Fruit fly (Drosophila melanogaster) ovary, adult (tissue): ENCODE data around the gene CG42795.

Experiments
- CG17801 ChIP-seq: fragments of 200-800 bp; optimal IDR thresholded peaks from 2 replicates; lab custom pipeline; 2019; ENCODE audit warnings: missing biosample characterization, mild to moderate bottlenecking, missing genetic modification characterization, moderate library complexity; ENCODE audit not compliant: partially characterized antibody

CG42795 gene

DNA sequence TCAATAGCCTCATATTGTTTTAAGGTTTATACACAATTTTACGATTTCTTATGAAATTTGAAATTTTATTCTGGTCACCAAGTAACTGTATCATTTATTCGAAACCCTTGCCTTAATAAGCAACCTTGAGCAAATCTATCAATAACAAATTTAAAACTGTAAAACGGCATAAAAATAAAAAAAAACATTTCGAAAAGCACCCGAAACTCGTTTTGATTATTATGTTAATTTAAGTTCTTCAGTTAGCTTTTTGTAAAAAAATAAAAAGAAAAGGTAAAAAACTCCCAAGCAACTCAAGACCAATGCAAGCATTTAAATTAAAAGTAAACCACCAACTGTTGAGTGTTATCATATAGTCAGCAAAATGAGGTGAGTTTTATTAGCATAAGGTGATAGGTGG is at the start of gene CG42795:
Gene CG42795 (plus strand): TSS at position 301 of the 400 bp plus-strand sequence.
- TF ChIP-seq CG17801, result no peak

DNA sequence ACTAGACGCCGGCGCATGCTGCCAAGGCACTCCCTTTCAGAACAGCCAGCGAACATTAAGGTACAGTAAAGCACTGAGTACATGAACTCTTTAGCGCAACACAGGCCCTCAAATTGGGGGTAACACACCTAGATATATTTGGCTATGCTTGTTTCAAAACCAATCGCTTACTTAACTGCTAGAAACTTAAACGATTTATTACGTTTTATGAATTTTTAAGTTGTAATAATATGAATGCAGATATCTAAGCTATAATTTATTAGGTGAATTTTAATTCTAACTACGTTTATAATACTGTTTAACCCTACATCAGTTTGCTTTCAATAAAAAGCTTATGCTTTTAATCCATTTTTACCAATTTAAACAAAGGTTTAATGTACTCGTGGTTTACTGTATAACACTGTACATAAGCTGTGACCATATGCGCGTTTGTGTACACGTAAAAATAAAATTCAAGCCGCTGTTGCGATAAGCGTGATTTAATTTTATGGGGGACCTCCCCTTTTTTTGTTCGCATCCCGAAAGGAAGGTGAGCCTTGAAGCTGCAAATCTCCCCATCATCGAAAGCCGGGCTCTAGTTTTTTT is 48.5 kb upstream of the CG42795 start:
- no peak for TF ChIP-seq CG17801

DNA sequence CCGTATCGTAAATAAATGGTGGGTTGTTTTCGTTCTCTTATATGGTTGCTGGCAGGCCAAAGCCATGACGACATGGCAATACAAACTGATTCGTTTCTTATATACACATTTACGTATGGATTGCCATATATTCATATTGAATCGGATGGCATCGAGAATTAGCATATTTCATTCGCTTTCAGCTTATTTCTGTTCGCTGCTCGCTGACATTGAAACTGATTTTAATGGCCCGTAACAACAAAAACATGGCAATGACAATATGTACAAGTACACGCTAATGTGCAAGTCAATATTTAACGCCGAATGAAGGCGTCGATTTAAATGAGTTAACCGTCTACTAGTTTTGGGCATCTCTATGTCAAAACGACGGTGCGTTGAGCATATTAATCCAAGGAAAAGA is 39.5 kb upstream of the CG42795 start:
- no peak for TF ChIP-seq CG17801

DNA sequence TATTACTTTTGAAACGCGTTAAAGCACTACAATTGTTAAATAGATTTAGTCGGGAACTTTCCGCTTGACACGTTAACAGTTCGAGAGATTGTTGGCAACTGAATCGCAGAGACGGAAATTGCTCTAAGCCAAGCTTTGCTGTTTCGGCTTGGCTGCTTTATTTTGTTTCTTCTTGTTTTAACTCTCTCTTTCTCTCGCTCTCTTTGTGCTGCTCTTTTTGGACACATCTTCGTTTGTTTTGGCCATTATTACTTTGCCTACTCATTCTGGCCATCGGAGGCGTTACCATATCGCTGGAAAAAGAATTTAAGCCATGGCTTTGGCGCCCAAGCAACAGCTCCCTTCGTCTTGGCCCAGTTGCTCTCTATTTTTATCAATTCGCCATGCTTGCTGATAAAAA is 36.0 kb upstream of the CG42795 start, which contains the start of gene CG12814:
Gene CG12814 (minus strand): TSS at position 84 of the 400 bp plus-strand sequence.
- TF ChIP-seq CG17801, result peak; percentile 80

DNA sequence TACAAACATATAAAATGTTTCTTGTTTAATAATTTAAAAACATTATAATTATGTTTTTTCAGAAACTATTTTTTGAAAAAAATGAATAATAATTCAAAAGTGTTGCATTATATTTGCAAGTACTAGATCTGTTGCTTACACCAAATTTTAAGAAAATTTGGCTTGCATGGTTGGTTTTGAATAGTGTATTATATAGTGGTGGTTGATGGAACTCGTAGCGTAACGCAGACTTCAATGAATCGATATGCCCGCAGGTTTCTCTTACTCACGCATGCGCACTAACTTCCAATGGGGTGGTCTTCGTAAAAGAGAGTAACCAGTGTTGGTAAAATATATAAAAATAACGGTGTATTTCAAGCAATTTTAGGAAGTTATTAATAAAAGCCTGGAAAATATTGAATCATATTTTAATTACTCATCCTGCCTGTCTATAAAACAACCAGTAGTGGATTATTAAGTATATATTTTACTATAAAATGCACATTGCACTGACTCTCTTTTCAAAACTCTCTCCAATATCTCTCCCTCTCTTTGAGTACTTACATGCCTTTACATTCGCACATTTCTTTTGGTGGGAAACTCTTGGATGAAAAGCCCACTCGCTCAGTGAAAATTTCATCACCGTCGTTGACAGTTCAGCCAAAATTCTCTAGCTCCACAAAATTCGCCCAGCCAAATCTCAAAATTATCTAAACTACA is 35.3 kb upstream of the CG42795 start, which contains the start of gene Syn:
Gene Syn (plus strand): TSS at position 606 of the 699 bp plus-strand sequence.
- TF ChIP-seq CG17801, result no peak

DNA sequence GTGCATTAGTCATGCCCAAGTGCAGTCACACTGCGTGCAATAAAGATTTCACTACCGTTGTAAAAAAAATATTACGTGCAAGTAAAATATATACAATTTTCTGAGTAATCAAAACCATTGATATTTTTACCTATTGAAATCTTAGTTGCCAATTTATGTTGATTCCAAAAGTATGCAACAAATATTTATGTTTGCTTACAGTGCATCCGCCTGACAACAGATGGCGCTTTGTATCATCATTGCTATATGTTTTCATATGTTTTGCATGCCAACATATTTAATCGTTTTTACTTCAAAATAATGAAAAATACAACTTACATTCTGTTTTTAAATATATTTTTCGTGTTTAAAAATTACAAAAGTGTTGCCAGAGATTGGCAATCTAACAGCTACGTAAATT is 21.9 kb upstream of the CG42795 start:
- TF ChIP-seq CG17801, result peak; percentile 67

- TF ChIP-seq CG17801, result no peak
Observed at dm6 chr3R:10206740-10207139, 18.8 kb upstream of the CG42795 start.

dm6 chr3R:10212799-10213198 is 12.7 kb upstream of the CG42795 start, which contains the start of gene Timp:
TSS of gene Timp (minus strand) at chr3R:10213007.
- TF ChIP-seq CG17801, result peak; percentile 62

DNA sequence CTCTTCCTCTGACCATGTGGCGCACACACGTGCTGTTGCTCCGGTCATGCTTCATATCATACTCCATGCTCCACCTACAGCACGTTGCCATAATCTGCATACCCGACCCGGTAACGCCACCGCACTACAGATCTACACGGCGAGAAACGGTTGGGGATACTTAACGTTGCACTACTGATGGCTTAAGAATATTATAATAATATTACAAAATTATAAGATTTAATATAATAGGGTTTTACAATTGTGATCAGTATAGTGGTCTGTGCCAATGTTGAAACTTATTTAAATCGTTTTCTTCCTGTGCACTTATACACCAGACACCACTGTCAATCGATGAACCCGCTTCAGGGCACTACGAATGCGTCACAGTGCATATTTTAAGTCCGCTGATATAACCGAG is 12.1 kb upstream of the CG42795 start:
- TF ChIP-seq CG17801, result peak; percentile 74

DNA sequence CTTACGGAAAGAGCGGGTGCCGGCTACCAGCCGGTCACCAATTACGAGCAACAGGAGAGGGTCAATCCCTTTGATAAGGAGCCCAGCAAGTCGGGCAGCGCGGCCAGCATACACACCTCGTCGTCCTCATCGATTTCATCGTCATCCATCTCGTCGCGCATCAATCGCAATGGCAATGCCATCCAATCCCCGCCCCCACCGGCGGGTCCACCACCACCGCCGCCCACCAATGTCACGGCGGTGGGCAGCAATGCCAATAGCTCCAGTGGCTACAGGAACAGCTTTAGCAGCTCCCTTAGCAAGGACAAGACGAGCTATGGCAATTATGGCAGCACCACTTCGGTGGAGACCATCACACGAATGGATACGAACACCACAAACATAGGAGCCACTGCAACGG is 7.5 kb upstream of the CG42795 start:
- no peak for TF ChIP-seq CG17801

DNA sequence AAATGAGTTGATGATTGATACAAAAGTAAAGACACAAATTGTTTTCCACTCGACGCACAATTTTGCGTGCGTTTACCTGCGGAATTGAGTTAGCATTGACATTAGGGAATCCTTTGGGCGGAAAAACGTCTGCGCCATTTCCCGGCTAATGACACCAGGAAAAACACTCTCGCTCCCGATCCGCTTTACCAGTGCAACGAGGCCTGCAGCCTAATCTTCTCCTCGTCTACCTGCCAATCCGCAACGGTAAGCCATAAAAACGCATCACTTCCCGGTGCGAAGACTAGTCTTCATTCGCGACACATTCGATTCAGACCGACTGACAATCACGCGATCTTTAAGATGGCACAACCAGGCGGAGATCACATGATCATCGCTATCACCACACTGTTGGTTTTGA is 3.1 kb upstream of the CG42795 start, which contains the start of gene CG12420:
Gene CG12420 (plus strand): TSS at position 283 of the 400 bp plus-strand sequence.
- TF ChIP-seq CG17801, result no peak

DNA sequence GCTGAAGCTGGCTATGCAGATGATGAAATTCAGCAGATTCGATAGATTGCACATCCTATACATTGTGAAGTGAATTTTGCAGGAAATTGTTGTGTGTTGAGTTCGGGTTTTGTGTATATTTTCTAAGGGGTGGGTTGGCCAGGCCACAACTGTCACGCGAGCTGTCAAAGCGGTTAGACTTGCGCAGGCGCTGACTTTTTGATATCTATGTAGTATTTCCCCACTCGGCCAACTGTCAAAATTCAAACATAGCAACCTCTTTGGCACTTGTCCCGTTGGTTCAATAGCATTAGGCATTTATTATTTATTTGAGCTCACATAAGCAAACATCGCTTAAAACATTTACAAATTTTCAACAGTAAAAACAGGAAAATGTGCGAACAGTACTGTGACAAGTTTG is 896 bp upstream of the CG42795 start, which contains the start of the genes CG12817 and CG34107:
Gene CG12817 (minus strand): TSS at position 132 of the 400 bp plus-strand sequence.
Gene CG34107 (plus strand): TSS at position 316 of the 400 bp plus-strand sequence.
- no peak for TF ChIP-seq CG17801

DNA sequence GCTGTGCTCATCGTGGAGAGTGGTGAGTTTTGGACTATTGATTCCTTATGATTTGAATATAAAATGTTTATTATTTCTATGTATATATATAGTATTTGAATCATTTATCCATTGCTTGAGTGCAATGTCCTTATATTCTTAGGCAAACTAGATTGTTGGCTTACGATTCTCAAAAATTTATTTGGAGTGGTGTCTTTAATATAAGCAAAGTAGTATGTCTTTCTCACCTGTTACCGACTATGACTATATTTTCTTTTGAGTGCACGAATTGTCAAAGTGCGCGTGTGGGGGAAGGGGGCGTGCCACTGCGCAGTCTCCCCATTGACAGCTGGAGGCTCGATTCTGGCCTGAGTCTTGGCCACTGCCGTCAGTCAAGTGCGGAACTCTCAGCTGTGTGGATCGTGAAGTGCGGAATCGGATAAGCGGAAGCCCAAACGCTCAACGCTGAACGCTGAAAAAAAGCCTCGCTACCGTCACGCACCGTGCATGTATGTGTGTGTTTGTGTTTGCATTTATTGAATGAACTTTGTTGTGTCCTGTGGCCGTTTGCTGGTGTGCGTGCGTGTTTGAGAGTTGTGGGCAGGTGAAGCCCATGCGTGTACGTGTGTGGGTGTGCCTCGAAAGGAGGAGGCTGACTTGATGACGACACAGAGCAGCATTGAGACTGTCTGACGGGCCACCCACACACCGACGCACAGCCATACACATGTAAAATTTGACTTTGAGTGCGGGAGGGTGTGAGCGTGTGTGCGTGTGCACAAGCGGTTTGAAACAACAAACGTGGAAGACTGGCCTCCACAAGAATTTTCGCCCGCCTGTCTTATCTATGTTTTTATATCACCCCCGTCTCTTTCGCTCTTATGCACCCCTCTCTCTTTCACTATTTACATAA is 888 bp downstream of the CG42795 start:
- TF ChIP-seq CG17801, result no peak

- no peak for TF ChIP-seq CG17801
Observed at dm6 chr3R:10227990-10228389, 2.5 kb downstream of the CG42795 start.

- no peak for TF ChIP-seq CG17801
Observed at dm6 chr3R:10251218-10251617, 25.7 kb downstream of the CG42795 start, which contains the start of gene CG3999. TSS of gene CG3999 (plus strand) at chr3R:10251518.

DNA sequence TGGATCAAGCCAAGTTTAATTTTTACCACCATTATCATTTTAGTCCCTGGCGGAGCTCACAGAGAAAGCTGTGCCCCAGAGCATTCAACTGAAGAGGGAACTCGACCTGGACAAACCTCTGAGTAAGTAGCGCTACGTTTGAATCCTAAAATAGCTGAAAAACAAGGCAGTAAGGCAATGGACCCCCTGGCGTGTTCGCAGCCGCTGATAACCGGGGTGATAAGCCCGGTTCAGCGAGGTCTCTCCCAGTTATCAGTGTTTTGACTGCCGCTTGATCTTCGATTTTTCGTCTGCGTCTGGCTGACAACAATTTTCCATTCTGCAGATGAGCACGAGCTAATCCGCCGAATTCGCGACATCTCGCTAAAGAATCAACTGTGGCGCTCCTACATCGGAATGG is 26.4 kb downstream of the CG42795 start:
- no peak for TF ChIP-seq CG17801

DNA sequence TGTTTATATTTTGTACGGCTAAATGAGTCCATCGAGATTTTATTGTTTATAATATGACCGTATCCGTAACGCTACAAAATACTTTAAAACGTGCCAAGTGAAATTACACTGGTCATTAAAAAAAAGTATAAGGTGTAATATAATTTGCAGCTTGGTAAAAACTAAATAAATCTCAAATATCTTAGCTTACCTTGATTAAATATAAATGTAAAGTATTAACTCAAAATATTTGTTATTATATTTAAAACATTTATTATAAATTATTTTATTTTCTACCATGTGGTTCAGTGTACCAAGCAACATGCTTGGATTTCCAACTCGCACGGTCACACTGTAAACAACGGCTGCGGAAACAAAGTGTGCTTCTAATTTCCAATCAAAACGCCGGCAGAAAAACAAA is 36.3 kb downstream of the CG42795 start, which contains the start of the genes Sirt6 and pont:
Gene Sirt6 (minus strand): TSS at position 50 of the 400 bp plus-strand sequence.
Gene pont (plus strand): TSS at position 324 of the 400 bp plus-strand sequence.
- peak; percentile 95 for TF ChIP-seq CG17801
